Worm (Caenorhabditis elegans) whole organism, young adult: ENCODE measurements around the gene tbx-35.

ENCODE experiments used
- B0019.2 ChIP-seq: fragments of 200-800 bp; sonication (Bioruptor generic); conservative IDR thresholded peaks from 2 replicates; pipeline ENCODE4 v1.3.6; 2022; ENCODE audit warnings: missing genetic modification reagents, missing genetic modification characterization, missing compliant biosample characterization
- B0035.1 ChIP-seq: sonication (generic microtip); optimal IDR thresholded peaks from 2 replicates; lab custom pipeline; 2016; ENCODE audit warnings: missing genetic modification characterization, mild to moderate bottlenecking, missing compliant biosample characterization, missing genotype, missing genetic modification reagents
- D2030.7 ChIP-seq: fragments of 200-800 bp; sonication (Bioruptor generic); IDR thresholded peaks from 2 replicates; pipeline ENCODE4 v1.3.6; 2022; ENCODE audit warnings: missing genetic modification reagents, missing genetic modification characterization, missing compliant biosample characterization
- F22D6.2 ChIP-seq: sonication (generic microtip); optimal IDR thresholded peaks from 2 replicates; lab custom pipeline; 2016; ENCODE audit warnings: mild to moderate bottlenecking, missing genetic modification characterization, missing compliant biosample characterization
- F33H1.4 ChIP-seq: fragments of 200-800 bp; sonication (Bioruptor generic); IDR thresholded peaks from 2 replicates; pipeline ENCODE4 v1.3.6; 2022; ENCODE audit warnings: missing genetic modification reagents, missing genetic modification characterization, missing compliant biosample characterization
- F37B4.10 ChIP-seq: fragments of 200-800 bp; sonication (Bioruptor generic); IDR thresholded peaks from 2 replicates; pipeline ENCODE4 v1.3.6; 2022; ENCODE audit warnings: missing genetic modification characterization, missing compliant biosample characterization
- T26A5.8 ChIP-seq: sonication (generic microtip); optimal IDR thresholded peaks from 2 replicates; lab custom pipeline; 2016; ENCODE audit warnings: missing genetic modification characterization, missing compliant biosample characterization
- Y79H2A.3 ChIP-seq: fragments of 200-800 bp; sonication (Bioruptor generic); conservative IDR thresholded peaks from 2 replicates; pipeline ENCODE4 v1.3.6; 2022; ENCODE audit warnings: missing genetic modification reagents, missing genetic modification characterization, missing compliant biosample characterization
- Y95B8A.8 ChIP-seq: fragments of 200-800 bp; sonication (Bioruptor generic); IDR thresholded peaks from 2 replicates; pipeline ENCODE4 v1.3.6; 2022; ENCODE audit warnings: missing genetic modification reagents, missing genetic modification characterization, missing compliant biosample characterization
- ZK185.1 ChIP-seq: sonication (generic microtip); optimal IDR thresholded peaks from 2 replicates; lab custom pipeline; 2016; ENCODE audit warnings: mild to moderate bottlenecking, missing genetic modification characterization, missing compliant biosample characterization; ENCODE audit not compliant: poor library complexity, severe bottlenecking
- ama-1 ChIP-seq, 3 experiments: fragments of 150-350 bp in 1 of 3; sonication (generic microtip) in 2 of 3; optimal IDR thresholded peaks; 2 replicates each; lab custom pipeline; 2014 to 2018; ENCODE audit warnings: missing biosample characterization in 2 of 3, missing genetic modification characterization in 2 of 3, missing genetic modification reagents in 2 of 3
- attf-6 ChIP-seq: fragments of 200-800 bp; sonication (Bioruptor generic); IDR thresholded peaks from 2 replicates; pipeline ENCODE4 v1.3.6; 2022; ENCODE audit warnings: missing genetic modification reagents, missing genetic modification characterization, missing compliant biosample characterization
- cebp-1 ChIP-seq, 2 experiments: fragments of 200-800 bp in 1 of 2; sonication (Bioruptor generic) in 1 of 2; sonication (generic microtip) in 1 of 2; IDR thresholded peaks in 1 of 2; optimal IDR thresholded peaks in 1 of 2; 2 replicates each; pipeline versions ENCODE4 v1.3.6 to Lab custom; 2017 to 2022; ENCODE audit warnings: missing compliant biosample characterization in 2 of 2, missing genetic modification characterization in 2 of 2, mild to moderate bottlenecking in 1 of 2, missing genetic modification reagents in 1 of 2, moderate library complexity in 1 of 2
- ceh-27 ChIP-seq: fragments of 200-800 bp; sonication (Bioruptor generic); optimal IDR thresholded peaks from 2 replicates; lab custom pipeline; 2018; ENCODE audit warnings: mild to moderate bottlenecking, missing genetic modification characterization, moderate library complexity, missing compliant biosample characterization
- ceh-58 ChIP-seq: fragments of 200-800 bp; sonication (Bioruptor generic); IDR thresholded peaks from 2 replicates; pipeline ENCODE4 v1.3.6; 2022; ENCODE audit warnings: missing genetic modification characterization, missing compliant biosample characterization
- ceh-91 ChIP-seq: fragments of 200-800 bp; sonication (Bioruptor generic); IDR thresholded peaks from 2 replicates; pipeline ENCODE4 v1.3.6; 2022; ENCODE audit warnings: missing genetic modification reagents, missing genetic modification characterization, missing compliant biosample characterization
- egl-18 ChIP-seq: fragments of 200-800 bp; sonication (Bioruptor generic); IDR thresholded peaks from 2 replicates; pipeline ENCODE4 v1.3.6; 2022; ENCODE audit warnings: missing genetic modification reagents, missing genetic modification characterization, missing compliant biosample characterization
- egl-44 ChIP-seq: fragments of 200-800 bp; sonication (Bioruptor generic); IDR thresholded peaks from 2 replicates; pipeline ENCODE4 v1.3.6; 2022; ENCODE audit warnings: missing genetic modification reagents, missing genetic modification characterization, missing compliant biosample characterization
- ets-4 ChIP-seq: fragments of 200-800 bp; sonication (Bioruptor generic); optimal IDR thresholded peaks from 2 replicates; lab custom pipeline; 2018; ENCODE audit warnings: mild to moderate bottlenecking, missing genetic modification characterization, missing compliant biosample characterization
- fkh-3 ChIP-seq: sonication (generic microtip); optimal IDR thresholded peaks from 2 replicates; lab custom pipeline; 2016; ENCODE audit warnings: mild to moderate bottlenecking, missing genetic modification characterization, missing compliant biosample characterization
- gei-17 ChIP-seq: fragments of 200-800 bp; sonication (Bioruptor generic); optimal IDR thresholded peaks from 2 replicates; lab custom pipeline; 2018; ENCODE audit warnings: mild to moderate bottlenecking, missing genetic modification characterization, missing compliant biosample characterization
- him-1 ChIP-seq: sonication (generic microtip); optimal IDR thresholded peaks from 2 replicates; lab custom pipeline; 2016; ENCODE audit warnings: missing genotype, missing genetic modification reagents, missing genetic modification characterization, missing compliant biosample characterization
- hlh-12 ChIP-seq: sonication (generic microtip); optimal IDR thresholded peaks from 2 replicates; lab custom pipeline; 2016; ENCODE audit warnings: missing genetic modification characterization, missing compliant biosample characterization
- hrde-1 ChIP-seq: sonication (generic microtip); optimal IDR thresholded peaks from 2 replicates; lab custom pipeline; 2016; ENCODE audit warnings: missing genetic modification characterization, mild to moderate bottlenecking, missing compliant biosample characterization, moderate library complexity, missing genotype, missing genetic modification reagents, borderline replicate concordance
- let-526 ChIP-seq: fragments of 200-800 bp; sonication (Bioruptor generic); IDR thresholded peaks from 2 replicates; pipeline ENCODE4 v1.3.6; 2022; ENCODE audit warnings: missing genetic modification reagents, missing genetic modification characterization, missing compliant biosample characterization
- lin-26 ChIP-seq: fragments of 200-800 bp; sonication (Bioruptor generic); IDR thresholded peaks from 2 replicates; pipeline ENCODE4 v1.3.6; 2022; ENCODE audit warnings: missing genetic modification reagents, missing genetic modification characterization, missing compliant biosample characterization
- lin-54 ChIP-seq: fragments of 200-800 bp; sonication (Bioruptor generic); optimal IDR thresholded peaks from 2 replicates; lab custom pipeline; 2018; ENCODE audit warnings: mild to moderate bottlenecking, missing genetic modification characterization, missing compliant biosample characterization
- madf-6 ChIP-seq: fragments of 200-800 bp; sonication (Bioruptor generic); IDR thresholded peaks from 2 replicates; pipeline ENCODE4 v1.3.6; 2022; ENCODE audit warnings: missing genetic modification reagents, missing genetic modification characterization, missing compliant biosample characterization
- mcd-1 ChIP-seq: fragments of 200-800 bp; sonication (Bioruptor generic); IDR thresholded peaks from 2 replicates; pipeline ENCODE4 v1.3.6; 2022; ENCODE audit warnings: missing genetic modification reagents, missing genetic modification characterization, missing compliant biosample characterization
- nfya-2 ChIP-seq: fragments of 200-800 bp; sonication (Bioruptor generic); IDR thresholded peaks from 2 replicates; pipeline ENCODE4 v1.3.6; 2022; ENCODE audit warnings: missing genetic modification reagents, missing genetic modification characterization, missing compliant biosample characterization
- pha-4 ChIP-seq: fragments of 150-350 bp; sonication (generic microtip); optimal IDR thresholded peaks from 2 replicates; lab custom pipeline; 2014; ENCODE audit warnings: missing biosample characterization, missing genetic modification reagents, missing genetic modification characterization
- sdz-38 ChIP-seq: sonication (generic microtip); optimal IDR thresholded peaks from 2 replicates; lab custom pipeline; 2016; ENCODE audit warnings: missing genotype, missing genetic modification characterization, missing compliant biosample characterization
- snpc-1.3 ChIP-seq: sonication (generic microtip); optimal IDR thresholded peaks from 2 replicates; lab custom pipeline; 2017; ENCODE audit warnings: missing genetic modification characterization, mild to moderate bottlenecking, missing compliant biosample characterization, antibody characterized with exemption, moderate library complexity, missing genotype, missing genetic modification reagents; ENCODE audit not compliant: insufficient read depth
- snpc-3.4 ChIP-seq: sonication (generic microtip); optimal IDR thresholded peaks from 2 replicates; lab custom pipeline; 2017; ENCODE audit warnings: missing genetic modification characterization, mild to moderate bottlenecking, missing compliant biosample characterization, antibody characterized with exemption, moderate library complexity, missing genotype, missing genetic modification reagents
- snpc-4 ChIP-seq, 5 experiments: fragments of 150-350 bp in 1 of 5; sonication (generic microtip) in 4 of 5; optimal IDR thresholded peaks; 2 replicates each; lab custom pipeline; 2014 to 2018; ENCODE audit warnings: missing genetic modification characterization in 5 of 5, missing biosample characterization in 3 of 5, antibody characterized with exemption in 2 of 5, mild to moderate bottlenecking in 2 of 5, missing compliant biosample characterization in 2 of 5, missing genotype in 2 of 5, moderate library complexity in 2 of 5, missing genetic modification reagents in 1 of 5
- somi-1 ChIP-seq: fragments of 200-800 bp; sonication (Bioruptor generic); optimal IDR thresholded peaks from 2 replicates; lab custom pipeline; 2018; ENCODE audit warnings: mild to moderate bottlenecking, missing genetic modification characterization, missing compliant biosample characterization
- tbx-9 ChIP-seq: sonication (generic microtip); optimal IDR thresholded peaks from 2 replicates; lab custom pipeline; 2016; ENCODE audit warnings: borderline replicate concordance, missing genetic modification characterization, inconsistent platforms, missing compliant biosample characterization
- zfh-2 ChIP-seq: fragments of 200-800 bp; sonication (Bioruptor generic); conservative IDR thresholded peaks from 2 replicates; pipeline ENCODE4 v1.3.6; 2022; ENCODE audit warnings: missing genetic modification reagents, missing genetic modification characterization, missing compliant biosample characterization
- ztf-22 ChIP-seq: fragments of 200-800 bp; sonication (Bioruptor generic); optimal IDR thresholded peaks from 2 replicates; lab custom pipeline; 2018; ENCODE audit warnings: mild to moderate bottlenecking, missing genetic modification characterization, moderate library complexity, missing compliant biosample characterization
- ztf-25 ChIP-seq: fragments of 200-800 bp; sonication (Bioruptor generic); IDR thresholded peaks from 2 replicates; pipeline ENCODE4 v1.3.6; 2022; ENCODE audit warnings: missing genetic modification reagents, missing genetic modification characterization, missing compliant biosample characterization
- ztf-26 ChIP-seq: sonication (generic microtip); optimal IDR thresholded peaks from 2 replicates; lab custom pipeline; 2017; ENCODE audit warnings: missing genetic modification characterization, missing compliant biosample characterization
- ztf-3 ChIP-seq: fragments of 200-800 bp; sonication (Bioruptor generic); optimal IDR thresholded peaks from 2 replicates; lab custom pipeline; 2018; ENCODE audit warnings: mild to moderate bottlenecking, missing genetic modification characterization, missing compliant biosample characterization
- ztf-6 ChIP-seq: fragments of 200-800 bp; sonication (Bioruptor generic); IDR thresholded peaks from 2 replicates; pipeline ENCODE4 v1.3.6; 2022; ENCODE audit warnings: missing genetic modification reagents, missing genetic modification characterization, missing compliant biosample characterization

Gene tbx-35

DNA sequence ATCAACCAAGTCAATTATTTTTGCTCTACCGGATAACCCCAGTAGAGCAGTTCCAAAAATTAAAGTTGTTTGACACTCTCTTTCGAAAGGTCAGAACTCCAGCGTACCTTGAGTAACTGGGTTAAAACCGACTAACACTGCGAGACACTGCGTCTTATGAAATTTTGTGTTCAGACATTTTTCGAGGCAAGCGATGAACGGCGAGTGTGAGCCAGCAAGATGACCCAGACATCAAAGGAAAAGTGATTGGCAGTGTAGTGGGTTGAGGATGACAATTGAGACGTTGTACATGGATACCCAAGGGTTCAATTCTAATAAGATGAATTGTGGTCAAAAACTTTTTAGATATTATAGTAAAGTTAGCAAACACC lies 18.9 kb upstream of the tbx-35 start (continued):
- TF ChIP-seq D2030.7 (GFP tag; lab: Robert Waterston, UW) (no peak), F33H1.4 (GFP tag; lab: Robert Waterston, UW) (no peak), snpc-4 (GFP tag; optimal IDR thresholded peaks at IDR 0.05; lab: Kevin White, UChicago) (peak; percentile 93), snpc-4 (tag; optimal IDR thresholded peaks at IDR 0.05; lab: Kevin White, UChicago) (peak; percentile 98 to 99 (median 98)), F22D6.2 (tag; lab: Kevin White, UChicago) (peak; percentile 32), pha-4 (tag; lab: Kevin White, UChicago) (peak; percentile 92), let-526 (no peak), Y95B8A.8 (GFP tag; lab: Robert Waterston, UW) (no peak), ZK185.1 (tag; lab: Kevin White, UChicago) (peak; percentile 18), egl-18 (GFP tag; lab: Robert Waterston, UW) (0 out of 2 replicates have a peak, but pooled peaks have one; percentile 9), egl-44 (GFP tag; lab: Robert Waterston, UW) (peak; percentile 62; the same call in 1 of the 2 replicates), ztf-6 (GFP tag; lab: Robert Waterston, UW) (no peak), madf-6 (GFP tag; lab: Robert Waterston, UW) (peak; percentile 30; the same call in 1 of the 2 replicates)

DNA sequence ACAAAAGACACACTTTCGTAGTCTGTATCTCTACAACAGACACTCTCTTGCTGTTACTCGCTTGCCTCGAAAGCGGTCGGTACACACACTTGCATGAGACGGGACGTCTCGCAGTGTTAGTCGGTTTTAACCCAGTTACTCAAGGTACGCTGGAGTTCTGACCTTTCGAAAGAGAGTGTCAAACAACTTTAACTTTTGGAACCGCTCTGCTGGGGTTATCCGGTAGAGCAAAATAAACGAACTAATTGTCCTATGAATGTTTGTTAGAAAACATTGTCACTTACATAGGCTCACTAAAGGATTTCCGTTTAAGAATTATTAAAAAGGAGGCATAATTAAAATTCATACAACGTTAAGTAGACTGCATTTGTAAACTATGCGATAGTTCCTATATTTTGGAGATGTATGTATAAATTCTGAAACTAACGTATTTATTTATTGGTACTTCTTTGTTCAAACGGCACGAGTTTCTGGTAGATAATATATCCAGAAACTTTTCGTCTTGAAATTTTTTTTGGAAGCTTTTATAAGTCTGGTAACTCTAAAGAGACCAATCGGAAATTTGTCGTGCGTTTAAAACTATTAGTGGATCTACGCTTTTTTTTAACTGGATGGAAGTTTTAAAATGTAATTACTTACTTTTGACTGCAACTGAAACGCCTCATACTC lies 18.4 kb upstream of the tbx-35 start:
- TF ChIP-seq attf-6 (GFP tag; lab: Robert Waterston, UW) = peak; percentile 100
- no peak for TF ChIP-seq ztf-25 (GFP tag; lab: Robert Waterston, UW)
- 0 out of 2 replicates have a peak, but pooled peaks have one; percentile 55 for TF ChIP-seq nfya-2 (GFP tag; lab: Robert Waterston, UW)
- TF ChIP-seq snpc-3.4 (tag; lab: Kevin White, UChicago) = peak; percentile 93
- TF ChIP-seq him-1 (tag; lab: Kevin White, UChicago) = peak; percentile 85
- peak; percentile 82 for TF ChIP-seq fkh-3 (tag; lab: Kevin White, UChicago)
- peak; percentile 91 for TF ChIP-seq gei-17 (GFP tag; lab: Kevin White, UChicago)
- TF ChIP-seq tbx-9 = no peak
- peak; percentile 68; the same call in 1 of the 2 replicates for TF ChIP-seq Y79H2A.3
- peak; percentile 40 for TF ChIP-seq T26A5.8 (tag; lab: Kevin White, UChicago)
- TF ChIP-seq somi-1 (GFP tag; lab: Kevin White, UChicago) = peak; percentile 94
- peak; percentile 89 for TF ChIP-seq zfh-2 (GFP tag; lab: Robert Waterston, UW)
- 0 out of 2 replicates have a peak, but pooled peaks have one; percentile 12 for TF ChIP-seq ceh-58 (GFP tag; lab: Robert Waterston, UW)
- peak; percentile 92; the same call in 1 of the 2 replicates for TF ChIP-seq F37B4.10 (GFP tag; lab: Robert Waterston, UW)
- peak; percentile 98 for TF ChIP-seq ceh-27 (GFP tag; lab: Kevin White, UChicago)
- peak; percentile 80 for TF ChIP-seq hrde-1 (tag; lab: Kevin White, UChicago)
- peak; percentile 39 for TF ChIP-seq hlh-12
- TF ChIP-seq ets-4 (GFP tag; lab: Kevin White, UChicago) = peak; percentile 89
- TF ChIP-seq snpc-1.3 (tag; lab: Kevin White, UChicago) = peak; percentile 77
- peak; percentile 100 for TF ChIP-seq ama-1 (optimal IDR thresholded peaks at IDR 0.05; lab: Kevin White, UChicago)
- TF ChIP-seq ama-1 (GFP tag; optimal IDR thresholded peaks at IDR 0.05; lab: Kevin White, UChicago) = peak; percentile 85 to 93
- TF ChIP-seq ceh-91 (GFP tag; lab: Robert Waterston, UW) = peak; percentile 48; the same call in 1 of the 2 replicates
- peak; percentile 94 for TF ChIP-seq B0035.1 (tag; lab: Kevin White, UChicago)
- TF ChIP-seq ztf-3 (GFP tag; lab: Kevin White, UChicago) = peak; percentile 97
- peak; percentile 88 for TF ChIP-seq egl-18 (GFP tag; lab: Robert Waterston, UW)
- peak; percentile 44 for TF ChIP-seq sdz-38 (tag; lab: Kevin White, UChicago)
- TF ChIP-seq B0019.2 (GFP tag; lab: Robert Waterston, UW) = no peak
- peak; percentile 69 for TF ChIP-seq cebp-1 (GFP tag; IDR thresholded peaks at IDR 0.05; lab: Robert Waterston, UW)
- TF ChIP-seq cebp-1 (tag; optimal IDR thresholded peaks at IDR 0.05; lab: Kevin White, UChicago) = peak; percentile 95
- peak; percentile 95 for TF ChIP-seq mcd-1 (GFP tag; lab: Robert Waterston, UW)
- TF ChIP-seq lin-54 (GFP tag; lab: Kevin White, UChicago) = peak; percentile 93
- TF ChIP-seq ztf-22 (GFP tag; lab: Kevin White, UChicago) = peak; percentile 86
- peak; percentile 98 for TF ChIP-seq ztf-26
- peak; percentile 91 for TF ChIP-seq lin-26 (GFP tag; lab: Robert Waterston, UW)
